Worm (Caenorhabditis elegans) whole organism, late embryonic: ENCODE measurements around the gene cogc-4.
"Not testable (repeated sequence)": the region's sequence is repeated elsewhere in the genome, so short reads cannot be mapped to it uniquely, and the experiment has no call there.

Source experiments
- ceh-45 ChIP-seq: fragments of 200-800 bp; sonication (Bioruptor generic); IDR thresholded peaks from 2 replicates; pipeline ENCODE4 v1.3.6; 2022; ENCODE audit warnings: missing genetic modification reagents, missing genetic modification characterization, missing compliant biosample characterization
- lim-6 ChIP-seq: sonication (generic microtip); optimal IDR thresholded peaks from 2 replicates; lab custom pipeline; 2016; ENCODE audit warnings: missing genetic modification characterization, missing compliant biosample characterization
- madf-2 ChIP-seq: sonication (generic microtip); optimal IDR thresholded peaks from 2 replicates; lab custom pipeline; 2017; ENCODE audit warnings: missing genetic modification characterization, missing compliant biosample characterization
- sox-2 ChIP-seq: fragments of 200-800 bp; sonication (Bioruptor generic); IDR thresholded peaks from 2 replicates; pipeline ENCODE4 v1.3.6; 2022; ENCODE audit warnings: missing genetic modification reagents, missing genetic modification characterization, missing compliant biosample characterization
- unc-3 ChIP-seq, 2 experiments: fragments of 200-800 bp in 1 of 2; sonication (Bioruptor generic) in 1 of 2; sonication (generic microtip) in 1 of 2; conservative IDR thresholded peaks in 1 of 2; optimal IDR thresholded peaks in 1 of 2; 2 replicates each; pipeline versions ENCODE4 v1.3.6 to Lab custom; 2016 to 2022; ENCODE audit warnings: missing compliant biosample characterization in 2 of 2, missing genetic modification characterization in 2 of 2, missing genetic modification reagents in 1 of 2

Gene cogc-4

DNA sequence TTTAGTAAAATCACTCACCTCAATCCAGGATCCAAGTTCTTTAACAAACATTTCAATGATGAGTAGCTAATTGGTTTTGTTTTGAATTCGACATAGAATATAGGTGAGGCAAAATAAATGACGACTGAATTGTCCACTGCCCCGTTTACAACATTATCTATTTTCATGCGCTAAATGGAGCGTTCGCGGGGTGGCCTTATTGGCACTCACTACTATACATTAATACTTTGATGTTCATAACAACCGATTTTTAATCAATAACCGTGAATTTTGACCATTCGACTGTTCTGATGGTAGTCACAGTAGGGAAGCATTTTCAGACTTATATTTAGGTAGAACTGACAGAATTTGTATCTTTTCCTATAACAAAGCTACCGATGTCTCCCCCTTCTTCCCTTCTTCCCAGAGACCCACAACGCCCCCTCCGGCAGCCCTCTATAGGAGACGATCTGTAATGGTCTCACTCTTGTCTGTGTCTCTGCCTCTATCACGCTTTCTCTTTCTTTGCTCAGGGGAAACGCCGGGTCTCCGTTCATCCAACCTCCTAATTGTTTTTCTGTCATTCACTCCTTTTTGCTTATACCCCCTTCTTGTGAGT is 43.6 kb downstream of the cogc-4 start, which contains the start of gene Y51H7C.12:
Y51H7C.12 (minus strand) TSS at position 51 of the 598 bp plus-strand sequence.
- not testable (repeated sequence) for TF ChIP-seq sox-2 (GFP tag; lab: Robert Waterston, UW); lim-6 (tag; lab: Kevin White, UChicago); madf-2 (tag; lab: Kevin White, UChicago)
- TF ChIP-seq, all 69 proteins: peak for 0; not testable (repeated sequence) for 69

DNA sequence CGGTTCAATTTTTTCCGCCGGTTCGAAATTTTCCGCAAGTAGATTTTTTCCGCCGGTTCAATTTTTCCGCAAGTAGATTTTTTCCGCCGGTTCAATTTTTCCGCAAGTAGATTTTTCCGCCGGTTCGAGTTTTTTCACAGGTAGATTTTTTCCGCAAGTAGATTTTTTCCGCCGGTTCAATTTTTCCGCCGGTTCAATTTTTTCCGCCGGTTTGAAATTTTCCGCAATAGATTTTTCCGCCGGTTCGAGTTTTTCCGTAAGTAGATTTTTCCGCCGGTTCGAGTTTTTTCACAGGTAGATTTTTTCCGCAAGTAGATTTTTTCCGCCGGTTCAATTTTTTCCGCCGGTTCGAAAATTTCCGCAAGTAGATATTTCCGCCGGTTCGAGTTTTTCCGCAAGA is 48.7 kb downstream of the cogc-4 start:
- TF ChIP-seq unc-3 (GFP tag; conservative IDR thresholded peaks at IDR 0.05; lab: Robert Waterston, UW), result peak; percentile 60
- TF ChIP-seq unc-3 (tag; optimal IDR thresholded peaks at IDR 0.05; lab: Kevin White, UChicago), result not testable (repeated sequence)

DNA sequence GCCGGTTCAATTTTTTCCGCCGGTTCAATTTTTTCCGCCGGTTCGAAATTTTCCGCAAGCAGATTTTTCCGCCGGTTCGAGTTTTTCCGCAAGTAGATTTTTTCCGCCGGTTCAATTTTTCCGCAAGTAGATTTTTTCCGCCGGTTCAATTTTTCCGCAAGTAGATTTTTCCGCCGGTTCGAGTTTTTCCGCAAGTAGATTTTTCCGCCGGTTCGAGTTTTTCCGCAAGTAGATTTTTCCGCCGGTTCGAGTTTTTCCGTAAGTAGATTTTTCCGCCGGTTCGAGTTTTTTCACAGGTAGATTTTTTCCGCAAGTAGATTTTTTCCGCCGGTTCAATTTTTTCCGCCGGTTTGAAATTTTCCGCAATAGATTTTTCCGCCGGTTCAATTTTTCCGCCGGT is 51.1 kb downstream of the cogc-4 start:
- peak; percentile 54; the same call in 1 of the 2 replicates for TF ChIP-seq ceh-45 (GFP tag; lab: Robert Waterston, UW)
